Fruit fly (Drosophila melanogaster): ENCODE measurements around the gene CG14132.

dm6 chr3L:11695063-11695462 lies 20.0 kb downstream of the CG14132 start:
- TF ChIP-seq ttk (optimal IDR thresholded peaks at IDR 0.05) (no peak), Myc (optimal IDR thresholded peaks at IDR 0.05) (no peak), psq (optimal IDR thresholded peaks at IDR 0.05) (no peak)

All from Kc167 (cell line).